Fruit fly (Drosophila melanogaster): ENCODE results near the gene mgl.

Gene mgl

dm6 chrX:9349224-9349623 lies 150.7 kb downstream of the mgl start:
- TF ChIP-seq GATAd (GFP tag; optimal IDR thresholded peaks at IDR 0.05) (no peak), HLH106 (tag; optimal IDR thresholded peaks at IDR 0.05) (no peak), Hr78 (GFP tag; optimal IDR thresholded peaks at IDR 0.05) (no peak), Hnf4 (GFP tag; optimal IDR thresholded peaks at IDR 0.05) (peak; percentile 3), tai (GFP tag; optimal IDR thresholded peaks at IDR 0.05) (no peak), foxo (GFP tag; optimal IDR thresholded peaks at IDR 0.05) (peak in 1 of 2 experiments; percentile 12), Rel (GFP tag; optimal IDR thresholded peaks at IDR 0.05) (no peak), Rel (tag; optimal IDR thresholded peaks at IDR 0.05) (no peak), sv (GFP tag; optimal IDR thresholded peaks at IDR 0.05) (peak; percentile 2), Mio (GFP tag; optimal IDR thresholded peaks at IDR 0.05) (no peak), CG9705 (GFP tag; optimal IDR thresholded peaks at IDR 0.05) (no peak)

dm6 chrX:9347767-9348166 lies 152.2 kb downstream of the mgl start:
- TF ChIP-seq dmrt93B (GFP tag; optimal IDR thresholded peaks at IDR 0.05), result no peak
- TF ChIP-seq woc (GFP tag; optimal IDR thresholded peaks at IDR 0.05), result no peak
- no peak for TF ChIP-seq CG32264 (GFP tag; optimal IDR thresholded peaks at IDR 0.05)
- no peak for TF ChIP-seq Abd-B (GFP tag; optimal IDR thresholded peaks at IDR 0.05)
- no peak for TF ChIP-seq OdsH (GFP tag; optimal IDR thresholded peaks at IDR 0.05)
- no peak for TF ChIP-seq fru (GFP tag; optimal IDR thresholded peaks at IDR 0.05)
- no peak for TF ChIP-seq usp (GFP tag; optimal IDR thresholded peaks at IDR 0.05)
- TF ChIP-seq Vsx2 (GFP tag; optimal IDR thresholded peaks at IDR 0.05; ENCODE audit: partially characterized antibody), result no peak
- no peak for TF ChIP-seq h (GFP tag; optimal IDR thresholded peaks at IDR 0.05)
- no peak for TF ChIP-seq N (GFP tag; optimal IDR thresholded peaks at IDR 0.05)

dm6 chrX:9345522-9345921 lies 154.4 kb downstream of the mgl start:
- TF ChIP-seq Vsx2 (GFP tag; optimal IDR thresholded peaks at IDR 0.05; ENCODE audit: partially characterized antibody) (no peak), Hr78 (GFP tag; optimal IDR thresholded peaks at IDR 0.05) (no peak), Myc (optimal IDR thresholded peaks at IDR 0.05) (no peak), ey (GFP tag; optimal IDR thresholded peaks at IDR 0.05) (no peak), Hnf4 (GFP tag; optimal IDR thresholded peaks at IDR 0.05) (no peak), Jra (GFP tag; optimal IDR thresholded peaks at IDR 0.05) (no peak), Dfd (GFP tag; optimal IDR thresholded peaks at IDR 0.05) (no peak), sage (GFP tag; optimal IDR thresholded peaks at IDR 0.05) (no peak), brk (GFP tag; optimal IDR thresholded peaks at IDR 0.05) (no peak), sv (GFP tag; optimal IDR thresholded peaks at IDR 0.05) (no peak), HLH106 (tag; optimal IDR thresholded peaks at IDR 0.05) (no peak), N (GFP tag; optimal IDR thresholded peaks at IDR 0.05) (no peak), Rel (GFP tag; optimal IDR thresholded peaks at IDR 0.05) (no peak), Rel (tag; optimal IDR thresholded peaks at IDR 0.05) (no peak)

dm6 chrX:9344482-9345106 lies 155.3 kb downstream of the mgl start:
- TF ChIP-seq brk (GFP tag; optimal IDR thresholded peaks at IDR 0.05) (no peak), br (GFP tag; optimal IDR thresholded peaks at IDR 0.05) (peak; percentile 78), CG32264 (GFP tag; optimal IDR thresholded peaks at IDR 0.05) (no peak), Vsx2 (GFP tag; optimal IDR thresholded peaks at IDR 0.05; ENCODE audit: partially characterized antibody) (no peak), GATAd (GFP tag; optimal IDR thresholded peaks at IDR 0.05) (no peak), HLH106 (tag; optimal IDR thresholded peaks at IDR 0.05) (peak; percentile 84), Dif (GFP tag; optimal IDR thresholded peaks at IDR 0.05; ENCODE audit: partially characterized antibody) (no peak), foxo (GFP tag; optimal IDR thresholded peaks at IDR 0.05) (peak in 1 of 2 experiments; percentile 82), Hnf4 (GFP tag; optimal IDR thresholded peaks at IDR 0.05) (no peak), OdsH (GFP tag; optimal IDR thresholded peaks at IDR 0.05) (peak; percentile 73), N (GFP tag; optimal IDR thresholded peaks at IDR 0.05) (no peak), fru (GFP tag; optimal IDR thresholded peaks at IDR 0.05) (peak; percentile 68), Rel (GFP tag; optimal IDR thresholded peaks at IDR 0.05) (no peak), Rel (tag; optimal IDR thresholded peaks at IDR 0.05) (peak; percentile 26), jim (GFP tag; optimal IDR thresholded peaks at IDR 0.05) (peak; percentile 78), sv (GFP tag; optimal IDR thresholded peaks at IDR 0.05) (no peak), h (GFP tag; optimal IDR thresholded peaks at IDR 0.05) (peak; percentile 77), Myc (optimal IDR thresholded peaks at IDR 0.05) (no peak), lola (GFP tag; optimal IDR thresholded peaks at IDR 0.05) (no peak), Dfd (GFP tag; optimal IDR thresholded peaks at IDR 0.05) (peak; percentile 33), pan (optimal IDR thresholded peaks at IDR 0.05) (no peak), rgr (GFP tag; optimal IDR thresholded peaks at IDR 0.05) (peak; percentile 77), Sp1 (GFP tag; optimal IDR thresholded peaks at IDR 0.05) (peak; percentile 79), woc (GFP tag; optimal IDR thresholded peaks at IDR 0.05) (peak; percentile 27), dmrt93B (GFP tag; optimal IDR thresholded peaks at IDR 0.05) (peak; percentile 80), Hr83 (GFP tag; optimal IDR thresholded peaks at IDR 0.05; ENCODE audit: poor library complexity, severe bottlenecking) (no peak), usp (GFP tag; optimal IDR thresholded peaks at IDR 0.05) (no peak), Hr78 (GFP tag; optimal IDR thresholded peaks at IDR 0.05) (no peak), dsf (GFP tag; optimal IDR thresholded peaks at IDR 0.05; ENCODE audit: borderline replicate concordance) (no peak), CrebA (GFP tag; optimal IDR thresholded peaks at IDR 0.05; ENCODE audit: borderline replicate concordance) (no peak), sage (GFP tag; optimal IDR thresholded peaks at IDR 0.05) (no peak), Mio (GFP tag; optimal IDR thresholded peaks at IDR 0.05) (no peak), psq (GFP tag; optimal IDR thresholded peaks at IDR 0.05) (peak; percentile 54), Abd-B (GFP tag; optimal IDR thresholded peaks at IDR 0.05) (no peak), Jra (GFP tag; optimal IDR thresholded peaks at IDR 0.05) (no peak), ey (GFP tag; optimal IDR thresholded peaks at IDR 0.05) (peak; percentile 80), tai (GFP tag; optimal IDR thresholded peaks at IDR 0.05) (peak; percentile 47), dl (GFP tag; optimal IDR thresholded peaks at IDR 0.05; ENCODE audit: insufficient read depth in 1 of 2, partially characterized antibody in 2 of 2) (no peak), CG9705 (GFP tag; optimal IDR thresholded peaks at IDR 0.05) (peak; percentile 64)
